Fruit fly (Drosophila melanogaster): ENCODE results near the gene CG3609.

The CG3609 gene

dm6 chr2L:2370352-2370751 lies 4.1 kb downstream of the CG3609 start (continued):
- TF ChIP-seq ssp (GFP tag; IDR thresholded peaks at IDR 0.05): no peak
- no peak for TF ChIP-seq her (GFP tag; optimal IDR thresholded peaks at IDR 0.05)
- TF ChIP-seq HmgD (GFP tag; optimal IDR thresholded peaks at IDR 0.05): no peak
- no peak for TF ChIP-seq Hey (tag; optimal IDR thresholded peaks at IDR 0.05)

DNA sequence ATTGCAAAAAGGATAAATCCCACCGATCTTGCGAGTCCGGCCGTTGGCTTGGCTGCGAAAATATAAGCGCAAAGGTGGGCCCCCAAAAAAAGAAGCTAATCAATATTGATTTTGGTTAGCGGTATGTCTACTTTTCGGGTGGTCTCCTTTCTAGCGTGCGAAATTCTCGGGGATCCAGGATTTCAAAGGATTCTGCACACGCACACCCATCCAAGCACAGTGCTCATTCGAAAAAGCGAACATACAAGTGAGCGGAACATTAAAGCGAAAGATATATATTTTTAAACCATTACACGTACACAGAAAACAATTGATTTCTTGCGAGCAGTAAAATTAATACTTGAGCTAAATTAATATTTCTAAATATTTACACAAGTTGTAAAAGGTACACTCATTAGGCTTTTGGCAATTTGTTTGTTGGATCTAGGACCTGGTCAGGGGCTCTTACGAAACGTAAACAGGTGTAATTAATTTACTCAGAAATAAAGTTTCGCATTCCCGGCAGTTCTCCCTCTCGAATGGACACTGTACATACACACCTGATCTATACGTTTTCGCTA lies 8.7 kb downstream of the CG3609 start:
- TF ChIP-seq Doc3 (GFP tag; IDR thresholded peaks at IDR 0.05; ENCODE audit: partially characterized antibody) (no peak), CG9932 (GFP tag; IDR thresholded peaks at IDR 0.05) (no peak), cg (GFP tag; optimal IDR thresholded peaks at IDR 0.05) (peak; percentile 47), Dfd (GFP tag; optimal IDR thresholded peaks at IDR 0.05) (no peak), ems (GFP tag; optimal IDR thresholded peaks at IDR 0.05) (no peak), vfl (GFP tag; optimal IDR thresholded peaks at IDR 0.05) (no peak), CG15479 (GFP tag; optimal IDR thresholded peaks at IDR 0.05) (peak; percentile 36), CG6813 (GFP tag; optimal IDR thresholded peaks at IDR 0.05) (no peak), CG4404 (GFP tag; IDR thresholded peaks at IDR 0.05) (no peak), BtbVII (GFP tag; optimal IDR thresholded peaks at IDR 0.05) (peak; percentile 41), onecut (GFP tag; IDR thresholded peaks at IDR 0.05) (0 out of 2 replicates have a peak, but pooled peaks have one; percentile 11), ranshi (GFP tag; IDR thresholded peaks at IDR 0.05) (no peak), CTCF (GFP tag; optimal IDR thresholded peaks at IDR 0.05) (no peak), sisA (GFP tag; IDR thresholded peaks at IDR 0.05) (peak; percentile 24; the same call in 1 of the 2 replicates), NfI (GFP tag; optimal IDR thresholded peaks at IDR 0.05) (no peak), grau (tag; optimal IDR thresholded peaks at IDR 0.05) (peak; percentile 69), ind (GFP tag; optimal IDR thresholded peaks at IDR 0.05) (no peak), TFAM (GFP tag; optimal IDR thresholded peaks at IDR 0.05) (no peak), prd (optimal IDR thresholded peaks at IDR 0.05) (no peak), prd (GFP tag; IDR thresholded peaks at IDR 0.05) (peak; percentile 25; the same call in 1 of the 3 replicates), bowl (GFP tag; IDR thresholded peaks at IDR 0.05) (no peak), gce (GFP tag; IDR thresholded peaks at IDR 0.05) (0 out of 3 replicates have a peak, but pooled peaks have one; percentile 12), cas (GFP tag; IDR thresholded peaks at IDR 0.05) (no peak), CG18262 (tag; optimal IDR thresholded peaks at IDR 0.05) (peak; percentile 11), CG17359 (tag; optimal IDR thresholded peaks at IDR 0.05) (peak; percentile 6), chn (GFP tag; optimal IDR thresholded peaks at IDR 0.05) (no peak), Deaf1 (tag; optimal IDR thresholded peaks at IDR 0.05) (no peak), CG34422 (GFP tag; IDR thresholded peaks at IDR 0.05) (0 out of 3 replicates have a peak, but pooled peaks have one; percentile 19), seq (GFP tag; IDR thresholded peaks at IDR 0.05) (0 out of 2 replicates have a peak, but pooled peaks have one; percentile 19), CG31224 (GFP tag; IDR thresholded peaks at IDR 0.05) (no peak), CG8478 (optimal IDR thresholded peaks at IDR 0.05) (no peak), corto (GFP tag; optimal IDR thresholded peaks at IDR 0.05) (peak; percentile 2), Atf6 (GFP tag; IDR thresholded peaks at IDR 0.05) (0 out of 2 replicates have a peak, but pooled peaks have one; percentile 24), sens (GFP tag) (peak; percentile 80), chm (GFP tag; IDR thresholded peaks at IDR 0.05) (no peak), CG17385 (GFP tag; optimal IDR thresholded peaks at IDR 0.05) (no peak), ap (GFP tag; IDR thresholded peaks at IDR 0.05) (no peak), Med (GFP tag) (peak; percentile 60)
